Worm (Caenorhabditis elegans) whole organism, mixed stage, embryonic: ENCODE data around the gene pqn-2.

Experiments used
- blmp-1 ChIP-seq: fragments of 150-350 bp; optimal IDR thresholded peaks from 2 replicates; lab custom pipeline; 2014; ENCODE audit warnings: missing biosample characterization, missing genetic modification characterization
- ces-1 ChIP-seq: fragments of 150-350 bp; optimal IDR thresholded peaks from 2 replicates; lab custom pipeline; 2014; ENCODE audit warnings: missing biosample characterization, missing genetic modification reagents, missing genetic modification characterization
- lin-13 ChIP-seq: fragments of 150-350 bp; optimal IDR thresholded peaks from 2 replicates; lab custom pipeline; 2014; ENCODE audit warnings: missing biosample characterization, missing genetic modification characterization
- mep-1 ChIP-seq: fragments of 150-350 bp; optimal IDR thresholded peaks from 2 replicates; lab custom pipeline; 2017; ENCODE audit warnings: missing biosample characterization, missing genetic modification reagents, missing genetic modification characterization, inconsistent platforms
- nhr-237 ChIP-seq: fragments of 150-350 bp; optimal IDR thresholded peaks from 2 replicates; lab custom pipeline; 2014; ENCODE audit warnings: missing biosample characterization, missing genetic modification characterization
- nhr-28 ChIP-seq: fragments of 150-350 bp; optimal IDR thresholded peaks from 2 replicates; lab custom pipeline; 2014; ENCODE audit warnings: missing biosample characterization, missing genetic modification characterization
- pha-4 ChIP-seq: fragments of 150-350 bp; optimal IDR thresholded peaks from 2 replicates; lab custom pipeline; 2018; ENCODE audit warnings: missing biosample characterization, missing genetic modification reagents, missing genetic modification characterization
- snpc-4 ChIP-seq: fragments of 150-350 bp; optimal IDR thresholded peaks from 2 replicates; lab custom pipeline; 2014; ENCODE audit warnings: missing biosample characterization, missing genetic modification characterization
- unc-120 ChIP-seq: sonication (generic microtip); optimal IDR thresholded peaks from 2 replicates; lab custom pipeline; 2017; ENCODE audit warnings: missing genetic modification characterization, missing compliant biosample characterization; ENCODE audit not compliant: poor library complexity, severe bottlenecking
- unc-39 ChIP-seq: fragments of 150-350 bp; optimal IDR thresholded peaks from 2 replicates; lab custom pipeline; 2014; ENCODE audit warnings: missing biosample characterization, missing genetic modification characterization
- unc-62 ChIP-seq: fragments of 150-350 bp; optimal IDR thresholded peaks from 2 replicates; lab custom pipeline; 2014; ENCODE audit warnings: missing biosample characterization, missing genetic modification reagents, missing genetic modification characterization
- zip-8 ChIP-seq: fragments of 150-350 bp; optimal IDR thresholded peaks from 2 replicates; lab custom pipeline; 2014; ENCODE audit warnings: missing biosample characterization, missing genetic modification characterization
- ztf-11 ChIP-seq: fragments of 150-350 bp; optimal IDR thresholded peaks from 2 replicates; lab custom pipeline; 2014; ENCODE audit warnings: missing biosample characterization, missing genetic modification characterization

DNA sequence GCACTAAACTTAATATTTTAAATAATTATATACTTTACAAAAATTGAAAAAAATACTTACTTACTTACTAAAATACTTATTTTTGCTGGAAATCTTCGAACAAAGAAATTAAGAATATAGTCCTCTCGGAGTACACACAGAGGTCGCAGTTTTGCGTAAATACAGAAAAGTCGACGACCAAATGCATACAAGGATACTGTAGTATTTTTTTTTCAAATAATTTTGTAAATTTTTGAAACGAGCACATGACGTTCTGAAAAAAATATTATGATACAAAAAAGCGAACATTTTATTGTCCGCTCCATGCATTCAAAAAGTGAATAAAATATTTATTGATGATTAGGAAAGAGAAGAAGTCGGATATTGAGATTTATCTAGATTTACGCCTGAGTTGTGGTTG lies 44.0 kb downstream of the pqn-2 start, which contains the start of gene apc-10:
- no peak for TF ChIP-seq lin-13 (tag; lab: Kevin White, UChicago)
- no peak for TF ChIP-seq blmp-1
- no peak for TF ChIP-seq unc-39 (tag; lab: Kevin White, UChicago)
- no peak for TF ChIP-seq ces-1 (GFP tag; lab: Kevin White, UChicago)
- no peak for TF ChIP-seq nhr-28 (tag; lab: Kevin White, UChicago)
- TF ChIP-seq zip-8 (tag; lab: Kevin White, UChicago): no peak
- TF ChIP-seq unc-62 (GFP tag; lab: Kevin White, UChicago): no peak
- TF ChIP-seq mep-1: no peak
- no peak for TF ChIP-seq nhr-237 (tag; lab: Kevin White, UChicago)
- TF ChIP-seq pha-4 (tag; lab: Kevin White, UChicago): no peak
- no peak for TF ChIP-seq snpc-4
- no peak for TF ChIP-seq ztf-11 (tag; lab: Kevin White, UChicago)
- TF ChIP-seq unc-120: no peak
